Fruit fly (Drosophila melanogaster) whole organism, embryonic: ENCODE measurements around the gene CG8668.

Source experiments
- B-H1 ChIP-seq: fragments of 200-800 bp; sonication (Bioruptor generic); IDR thresholded peaks from 3 replicates; pipeline ENCODE4 v1.3.6; 2022; ENCODE audit warnings: missing biosample characterization, missing genetic modification characterization
- Blimp-1 ChIP-seq: fragments of 200-800 bp; sonication (Bioruptor generic); optimal IDR thresholded peaks from 3 replicates; lab custom pipeline; 2018; ENCODE audit warnings: missing biosample characterization, missing genetic modification characterization, mild to moderate bottlenecking, moderate library complexity, missing genetic modification reagents
- BtbVII ChIP-seq: fragments of 200-800 bp; sonication (Bioruptor generic); optimal IDR thresholded peaks from 3 replicates; lab custom pipeline; 2017; ENCODE audit warnings: missing biosample characterization, mild to moderate bottlenecking, missing genetic modification characterization
- CG11504 ChIP-seq: fragments of 200-800 bp; sonication (Bioruptor generic); optimal IDR thresholded peaks from 3 replicates; lab custom pipeline; 2019; ENCODE audit warnings: missing biosample characterization, mild to moderate bottlenecking, missing genetic modification characterization, moderate library complexity
- CG12769 ChIP-seq: fragments of 200-800 bp; sonication (Bioruptor generic); optimal IDR thresholded peaks from 2 replicates; lab custom pipeline; 2019; ENCODE audit warnings: missing biosample characterization, mild to moderate bottlenecking, missing genetic modification characterization, moderate library complexity
- CG15696 ChIP-seq: fragments of 200-800 bp; sonication (Bioruptor generic); optimal IDR thresholded peaks from 2 replicates; lab custom pipeline; 2019; ENCODE audit warnings: missing biosample characterization, mild to moderate bottlenecking, missing genetic modification characterization, moderate library complexity
- CG17361 ChIP-seq: fragments of 200-800 bp; sonication (Bioruptor generic); IDR thresholded peaks from 3 replicates; pipeline ENCODE4 v1.3.6; 2022; ENCODE audit warnings: missing biosample characterization, missing genetic modification characterization
- CG17802 ChIP-seq: fragments of 200-800 bp; sonication (Bioruptor generic); optimal IDR thresholded peaks from 2 replicates; lab custom pipeline; 2018; ENCODE audit warnings: missing biosample characterization, mild to moderate bottlenecking, missing genetic modification characterization, moderate library complexity
- CG1792 ChIP-seq: fragments of 200-800 bp; sonication (Bioruptor generic); optimal IDR thresholded peaks from 2 replicates; lab custom pipeline; 2016; ENCODE audit warnings: missing biosample characterization, missing genetic modification characterization
- CG18262 ChIP-seq: fragments of 200-800 bp; optimal IDR thresholded peaks from 3 replicates; lab custom pipeline; 2019; ENCODE audit warnings: missing biosample characterization, mild to moderate bottlenecking, missing genetic modification characterization, moderate library complexity
- CG30431 ChIP-seq: fragments of 200-800 bp; sonication (Bioruptor generic); optimal IDR thresholded peaks from 2 replicates; lab custom pipeline; 2017; ENCODE audit warnings: missing biosample characterization, missing genetic modification characterization
- CG31441 ChIP-seq: fragments of 200-800 bp; sonication (Bioruptor generic); IDR thresholded peaks from 2 replicates; pipeline ENCODE4 v1.3.6; 2022; ENCODE audit warnings: missing biosample characterization, missing genetic modification characterization
- CG32767 ChIP-seq: fragments of 200-800 bp; sonication (Bioruptor generic); IDR thresholded peaks from 2 replicates; pipeline ENCODE4 v1.3.6; 2022; ENCODE audit warnings: missing biosample characterization, missing genetic modification characterization
- CG4282 ChIP-seq: fragments of 200-800 bp; sonication (Bioruptor generic); optimal IDR thresholded peaks from 2 replicates; lab custom pipeline; 2016; ENCODE audit warnings: missing biosample characterization, missing genetic modification characterization
- CG4360 ChIP-seq: fragments of 200-800 bp; sonication (Bioruptor generic); IDR thresholded peaks from 2 replicates; pipeline ENCODE4 v1.3.6; 2022; ENCODE audit warnings: missing biosample characterization, missing genetic modification characterization
- CG4707 ChIP-seq: fragments of 200-800 bp; sonication (Bioruptor generic); optimal IDR thresholded peaks from 2 replicates; lab custom pipeline; 2018; ENCODE audit warnings: missing biosample characterization, mild to moderate bottlenecking, missing genetic modification characterization, moderate library complexity
- CG4820 ChIP-seq: fragments of 200-800 bp; sonication (Bioruptor generic); optimal IDR thresholded peaks from 3 replicates; lab custom pipeline; 2016; ENCODE audit warnings: missing biosample characterization, missing genetic modification characterization
- CG6791 ChIP-seq: fragments of 200-800 bp; sonication (Bioruptor generic); IDR thresholded peaks from 3 replicates; pipeline ENCODE4 v1.3.6; 2022; ENCODE audit warnings: missing biosample characterization, missing genetic modification characterization; ENCODE audit not compliant: partially characterized antibody
- CG7928 ChIP-seq: fragments of 200-800 bp; sonication (Bioruptor generic); optimal IDR thresholded peaks from 2 replicates; lab custom pipeline; 2017; ENCODE audit warnings: missing biosample characterization, mild to moderate bottlenecking, missing genetic modification characterization
- D19B ChIP-seq: fragments of 200-800 bp; sonication (Bioruptor generic); optimal IDR thresholded peaks from 2 replicates; lab custom pipeline; 2017; ENCODE audit warnings: missing biosample characterization, mild to moderate bottlenecking, missing genetic modification characterization
- Dek ChIP-seq: fragments of 200-800 bp; sonication (Bioruptor generic); optimal IDR thresholded peaks from 3 replicates; lab custom pipeline; 2019; ENCODE audit warnings: missing biosample characterization, mild to moderate bottlenecking, missing genetic modification characterization, moderate library complexity
- Dip2 ChIP-seq: fragments of 200-800 bp; sonication (Bioruptor generic); IDR thresholded peaks from 2 replicates; pipeline ENCODE4 v1.3.6; 2022; ENCODE audit warnings: missing biosample characterization, missing genetic modification characterization
- Eip74EF ChIP-seq, 2 experiments: fragments of 200-800 bp in 1 of 2; fragments of >200 bp in 1 of 2; sonication (Bioruptor generic) in 1 of 2; optimal IDR thresholded peaks; 2 replicates each; lab custom pipeline; 2017 to 2019; ENCODE audit warnings: missing biosample characterization in 2 of 2, missing genetic modification characterization in 2 of 2, mild to moderate bottlenecking in 1 of 2, moderate library complexity in 1 of 2
- Hr3 ChIP-seq: fragments of 200-800 bp; sonication (Bioruptor generic); optimal IDR thresholded peaks from 3 replicates; lab custom pipeline; 2016; ENCODE audit warnings: missing biosample characterization, missing genetic modification characterization
- Jarid2 ChIP-seq: fragments of 200-800 bp; sonication (Bioruptor generic); optimal IDR thresholded peaks from 3 replicates; lab custom pipeline; 2017; ENCODE audit warnings: mild to moderate bottlenecking, missing biosample characterization, missing genetic modification reagents, missing genetic modification characterization
- Kr ChIP-seq: fragments of 200-800 bp; sonication (Bioruptor generic); optimal IDR thresholded peaks from 2 replicates; lab custom pipeline; 2017; ENCODE audit warnings: missing biosample characterization, mild to moderate bottlenecking, missing genetic modification characterization
- Mes4 ChIP-seq: fragments of 200-800 bp; sonication (Bioruptor generic); optimal IDR thresholded peaks from 2 replicates; lab custom pipeline; 2016; ENCODE audit warnings: missing biosample characterization, missing genetic modification characterization
- Myb ChIP-seq: fragments of 200-800 bp; sonication (Bioruptor generic); optimal IDR thresholded peaks from 2 replicates; lab custom pipeline; 2016; ENCODE audit warnings: missing biosample characterization, missing genetic modification characterization
- Neu2 ChIP-seq: fragments of 200-800 bp; sonication (Bioruptor generic); optimal IDR thresholded peaks from 3 replicates; lab custom pipeline; 2016; ENCODE audit warnings: missing biosample characterization, missing genetic modification characterization, borderline replicate concordance
- Ptx1 ChIP-seq: fragments of 200-800 bp; sonication (Bioruptor generic); IDR thresholded peaks from 2 replicates; pipeline ENCODE4 v1.3.6; 2022; ENCODE audit warnings: missing biosample characterization, missing genetic modification characterization
- Sin3A ChIP-seq: fragments of >200 bp; optimal IDR thresholded peaks from 2 replicates; lab custom pipeline; 2018
- TFAM ChIP-seq: fragments of 200-800 bp; sonication (Bioruptor generic); optimal IDR thresholded peaks from 2 replicates; lab custom pipeline; 2017; ENCODE audit warnings: missing biosample characterization, missing genetic modification characterization, inconsistent platforms
- ac ChIP-seq: fragments of 200-800 bp; sonication (Bioruptor generic); optimal IDR thresholded peaks from 3 replicates; lab custom pipeline; 2017; ENCODE audit warnings: missing biosample characterization, mild to moderate bottlenecking, missing genetic modification characterization
- bab2 ChIP-seq: fragments of 200-800 bp; sonication (Bioruptor generic); optimal IDR thresholded peaks from 2 replicates; lab custom pipeline; 2016; ENCODE audit warnings: missing biosample characterization, missing genetic modification characterization
- chinmo ChIP-seq: fragments of 200-800 bp; sonication (Bioruptor generic); IDR thresholded peaks from 4 replicates; pipeline ENCODE4 v1.3.6; 2022; ENCODE audit warnings: missing biosample characterization, missing genetic modification characterization; ENCODE audit not compliant: partially characterized antibody
- corto ChIP-seq: fragments of 200-800 bp; sonication (Bioruptor generic); optimal IDR thresholded peaks from 2 replicates; lab custom pipeline; 2016; ENCODE audit warnings: missing biosample characterization, mild to moderate bottlenecking, missing genetic modification characterization, moderate library complexity
- crol ChIP-seq: fragments of 200-800 bp; sonication (Bioruptor generic); IDR thresholded peaks from 2 replicates; pipeline ENCODE4 v1.3.6; 2022; ENCODE audit warnings: missing biosample characterization, missing genetic modification characterization
- dati ChIP-seq: fragments of 200-800 bp; sonication (Bioruptor generic); IDR thresholded peaks from 2 replicates; pipeline ENCODE4 v1.3.6; 2022; ENCODE audit warnings: missing biosample characterization, missing genetic modification characterization
- exex ChIP-seq: fragments of 200-800 bp; sonication (Bioruptor generic); optimal IDR thresholded peaks from 4 replicates; lab custom pipeline; 2018; ENCODE audit warnings: missing biosample characterization, mild to moderate bottlenecking, missing genetic modification characterization, moderate library complexity
- fd102C ChIP-seq: fragments of 200-800 bp; sonication (Bioruptor generic); optimal IDR thresholded peaks from 2 replicates; lab custom pipeline; 2018; ENCODE audit warnings: missing biosample characterization, mild to moderate bottlenecking, missing genetic modification characterization, moderate library complexity
- fd64A ChIP-seq: fragments of 200-800 bp; sonication (Bioruptor generic); optimal IDR thresholded peaks from 3 replicates; lab custom pipeline; 2018; ENCODE audit warnings: missing biosample characterization, mild to moderate bottlenecking, missing genetic modification characterization
- her ChIP-seq: fragments of 200-800 bp; sonication (Bioruptor generic); optimal IDR thresholded peaks from 2 replicates; lab custom pipeline; 2016; ENCODE audit warnings: missing biosample characterization, missing genetic modification characterization
- nau ChIP-seq: fragments of 200-800 bp; sonication (Bioruptor generic); optimal IDR thresholded peaks from 3 replicates; lab custom pipeline; 2017; ENCODE audit warnings: missing biosample characterization, mild to moderate bottlenecking, missing genetic modification characterization, missing genetic modification reagents
- otp ChIP-seq: fragments of 200-800 bp; sonication (Bioruptor generic); IDR thresholded peaks from 3 replicates; pipeline ENCODE4, ENCODE4 v1.3.6; 2022; ENCODE audit warnings: missing biosample characterization, missing genetic modification characterization
- pan ChIP-seq, 4 experiments: fragments of >200 bp in 3 of 4; fragments of 200-800 bp in 1 of 4; sonication (Bioruptor generic) in 1 of 4; optimal IDR thresholded peaks in 3 of 4; IDR thresholded peaks in 1 of 4; 2 replicates each; pipeline versions ENCODE4 v1.3.6 to Lab custom; 2017 to 2022; ENCODE audit warnings: missing biosample characterization in 2 of 4, missing genetic modification characterization in 2 of 4, mixed read lengths in 1 of 4
- prd ChIP-seq, 3 experiments: fragments of >200 bp in 2 of 3; fragments of 200-800 bp in 1 of 3; sonication (Bioruptor generic) in 1 of 3; optimal IDR thresholded peaks in 2 of 3; IDR thresholded peaks in 1 of 3; 2 replicates in 2 of 3; 3 replicates in 1 of 3; pipeline versions ENCODE4 v1.3.6 to Lab custom; 2017 to 2022; ENCODE audit warnings: missing biosample characterization in 1 of 3, missing genetic modification characterization in 1 of 3
- pum ChIP-seq: fragments of 200-800 bp; sonication (Bioruptor generic); optimal IDR thresholded peaks from 2 replicates; lab custom pipeline; 2016; ENCODE audit warnings: missing biosample characterization, missing genetic modification characterization
- tup ChIP-seq: fragments of 200-800 bp; sonication (Bioruptor generic); optimal IDR thresholded peaks from 2 replicates; lab custom pipeline; 2016; ENCODE audit warnings: missing biosample characterization, mild to moderate bottlenecking, missing genetic modification characterization, moderate library complexity
- wor ChIP-seq: fragments of 200-800 bp; sonication (Bioruptor generic); IDR thresholded peaks from 2 replicates; pipeline ENCODE4 v1.3.6; 2022; ENCODE audit warnings: missing biosample characterization, missing genetic modification characterization
- z ChIP-seq: fragments of 200-800 bp; sonication (Bioruptor generic); IDR thresholded peaks from 3 replicates; pipeline ENCODE4 v1.3.6; 2022; ENCODE audit warnings: missing biosample characterization, missing genetic modification characterization

The CG8668 gene

DNA sequence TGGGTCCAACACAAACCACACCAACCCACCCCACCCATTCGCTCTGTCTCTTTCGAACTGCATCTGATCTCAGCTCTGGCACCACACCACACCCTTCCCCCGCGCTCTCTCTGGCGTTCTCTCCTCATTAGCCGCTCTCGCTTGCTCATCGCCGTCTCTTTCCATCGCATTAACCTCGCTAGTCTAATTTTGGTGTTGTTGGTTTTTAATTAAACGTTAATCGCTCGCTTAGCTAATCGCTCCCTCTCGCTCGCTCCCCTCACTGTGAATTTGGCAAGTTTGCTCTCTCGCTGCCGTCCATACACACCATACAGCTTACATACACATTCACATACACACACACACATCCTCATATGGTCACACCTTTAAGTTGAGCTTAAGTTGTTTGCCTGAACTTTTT lies 22.7 kb upstream of the CG8668 start (continued):
- TF ChIP-seq Dek (tag; lab: Kevin White, UChicago) (no peak), tup (GFP tag; lab: Kevin White, UChicago) (no peak), pum (GFP tag; lab: Kevin White, UChicago) (no peak), Neu2 (no peak), CG11504 (tag; lab: Kevin White, UChicago) (no peak), CG6791 (GFP tag; lab: Robert Waterston, UW) (no peak), her (GFP tag; lab: Kevin White, UChicago) (peak; percentile 2), Hr3 (GFP tag; lab: Kevin White, UChicago) (no peak), Jarid2 (no peak), CG4360 (GFP tag; lab: Robert Waterston, UW) (peak; percentile 64), chinmo (GFP tag; lab: Robert Waterston, UW) (peak; percentile 95; the same call in 3 of the 4 replicates), CG32767 (GFP tag; lab: Robert Waterston, UW) (no peak), Kr (GFP tag; lab: Kevin White, UChicago) (no peak), BtbVII (GFP tag; lab: Kevin White, UChicago) (no peak), Blimp-1 (GFP tag; lab: Kevin White, UChicago) (peak; percentile 45), nau (GFP tag; lab: Kevin White, UChicago) (no peak), otp (GFP tag; lab: Robert Waterston, UW) (no peak), bab2 (GFP tag; lab: Kevin White, UChicago) (no peak), corto (GFP tag; lab: Kevin White, UChicago) (no peak), fd64A (GFP tag; lab: Kevin White, UChicago) (no peak), exex (tag; lab: Kevin White, UChicago) (peak; percentile 19), CG17802 (tag; lab: Kevin White, UChicago) (no peak), fd102C (no peak), CG4707 (GFP tag; lab: Kevin White, UChicago) (no peak), Mes4 (GFP tag; lab: Kevin White, UChicago) (no peak), ac (GFP tag; lab: Kevin White, UChicago) (no peak), CG1792 (no peak), wor (GFP tag; lab: Robert Waterston, UW) (no peak), B-H1 (GFP tag; lab: Robert Waterston, UW) (no peak), D19B (GFP tag; lab: Kevin White, UChicago) (no peak), z (GFP tag; lab: Robert Waterston, UW) (no peak), dati (GFP tag; lab: Robert Waterston, UW) (no peak), CG7928 (GFP tag; lab: Kevin White, UChicago) (no peak), CG18262 (tag; lab: Kevin White, UChicago) (no peak), CG4282 (GFP tag; lab: Kevin White, UChicago) (no peak), CG30431 (GFP tag; lab: Kevin White, UChicago) (no peak), pan (optimal IDR thresholded peaks at IDR 0.05; lab: Kevin White, UChicago) (no peak), pan (GFP tag; optimal IDR thresholded peaks at IDR 0.05 in 1 of 2, IDR thresholded peaks at IDR 0.05 in 1 of 2) (no peak), Sin3A (no peak), crol (GFP tag; lab: Robert Waterston, UW) (peak; percentile 92), Dip2 (GFP tag; lab: Robert Waterston, UW) (no peak), CG17361 (GFP tag; lab: Robert Waterston, UW) (no peak), Eip74EF (GFP tag; optimal IDR thresholded peaks at IDR 0.05; lab: Kevin White, UChicago) (peak in 1 of 2 experiments; percentile 11), CG31441 (GFP tag; lab: Robert Waterston, UW) (no peak), CG12769 (peak; percentile 40), CG4820 (GFP tag; lab: Kevin White, UChicago) (no peak), CG15696 (tag; lab: Kevin White, UChicago) (no peak), Ptx1 (GFP tag; lab: Robert Waterston, UW) (no peak), Myb (GFP tag; lab: Kevin White, UChicago) (no peak), TFAM (GFP tag; lab: Kevin White, UChicago) (no peak), prd (optimal IDR thresholded peaks at IDR 0.05; lab: Kevin White, UChicago) (no peak), prd (GFP tag; IDR thresholded peaks at IDR 0.05; lab: Robert Waterston, UW) (no peak)
